Worm (Caenorhabditis elegans) whole organism, young adult: Measurements from ENCODE around the gene spo-11.

Source experiments
- C06A6.2 ChIP-seq: fragments of 200-800 bp; sonication (Bioruptor generic); conservative IDR thresholded peaks from 2 replicates; pipeline ENCODE4 v1.3.6; 2022; ENCODE audit warnings: missing genetic modification characterization, missing compliant biosample characterization
- F22D6.2 ChIP-seq: sonication (generic microtip); optimal IDR thresholded peaks from 2 replicates; lab custom pipeline; 2016; ENCODE audit warnings: mild to moderate bottlenecking, missing genetic modification characterization, missing compliant biosample characterization
- F23B12.7 ChIP-seq: sonication (generic microtip); optimal IDR thresholded peaks from 2 replicates; lab custom pipeline; 2017; ENCODE audit warnings: missing genetic modification characterization, mild to moderate bottlenecking, missing compliant biosample characterization, antibody characterized with exemption, moderate library complexity; ENCODE audit not compliant: insufficient read depth
- F33H1.4 ChIP-seq: fragments of 200-800 bp; sonication (Bioruptor generic); IDR thresholded peaks from 2 replicates; pipeline ENCODE4 v1.3.6; 2022; ENCODE audit warnings: missing genetic modification reagents, missing genetic modification characterization, missing compliant biosample characterization
- F49E8.2 ChIP-seq: sonication (generic microtip); optimal IDR thresholded peaks from 3 replicates; lab custom pipeline; 2017; ENCODE audit warnings: missing genetic modification characterization, mild to moderate bottlenecking, missing compliant biosample characterization, antibody characterized with exemption, moderate library complexity; ENCODE audit not compliant: insufficient read depth
- Y53G8AR.9 ChIP-seq: fragments of 200-800 bp; sonication (Bioruptor generic); conservative IDR thresholded peaks from 2 replicates; pipeline ENCODE4 v1.3.6; 2022; ENCODE audit warnings: missing genetic modification reagents, missing genetic modification characterization, missing compliant biosample characterization
- Y79H2A.3 ChIP-seq: fragments of 200-800 bp; sonication (Bioruptor generic); conservative IDR thresholded peaks from 2 replicates; pipeline ENCODE4 v1.3.6; 2022; ENCODE audit warnings: missing genetic modification reagents, missing genetic modification characterization, missing compliant biosample characterization
- aptf-2 ChIP-seq: fragments of 200-800 bp; sonication (Bioruptor generic); conservative IDR thresholded peaks from 2 replicates; pipeline ENCODE4 v1.3.6; 2022; ENCODE audit warnings: missing genetic modification reagents, missing genetic modification characterization, missing compliant biosample characterization
- atf-7 ChIP-seq: sonication (generic microtip); optimal IDR thresholded peaks from 2 replicates; lab custom pipeline; 2017; ENCODE audit warnings: mild to moderate bottlenecking, missing genetic modification characterization, missing compliant biosample characterization
- attf-5 ChIP-seq: fragments of 200-800 bp; sonication (Bioruptor generic); optimal IDR thresholded peaks from 2 replicates; lab custom pipeline; 2018; ENCODE audit warnings: mild to moderate bottlenecking, missing genetic modification characterization, missing compliant biosample characterization
- attf-6 ChIP-seq: fragments of 200-800 bp; sonication (Bioruptor generic); IDR thresholded peaks from 2 replicates; pipeline ENCODE4 v1.3.6; 2022; ENCODE audit warnings: missing genetic modification reagents, missing genetic modification characterization, missing compliant biosample characterization
- bed-1 ChIP-seq: fragments of 200-800 bp; sonication (Bioruptor generic); IDR thresholded peaks from 2 replicates; pipeline ENCODE4 v1.3.6; 2022; ENCODE audit warnings: missing genetic modification reagents, missing genetic modification characterization, missing compliant biosample characterization
- cebp-1 ChIP-seq, 2 experiments: fragments of 200-800 bp in 1 of 2; sonication (Bioruptor generic) in 1 of 2; sonication (generic microtip) in 1 of 2; IDR thresholded peaks in 1 of 2; optimal IDR thresholded peaks in 1 of 2; 2 replicates each; pipeline versions ENCODE4 v1.3.6 to Lab custom; 2017 to 2022; ENCODE audit warnings: missing compliant biosample characterization in 2 of 2, missing genetic modification characterization in 2 of 2, mild to moderate bottlenecking in 1 of 2, missing genetic modification reagents in 1 of 2, moderate library complexity in 1 of 2
- ceh-27 ChIP-seq: fragments of 200-800 bp; sonication (Bioruptor generic); optimal IDR thresholded peaks from 2 replicates; lab custom pipeline; 2018; ENCODE audit warnings: mild to moderate bottlenecking, missing genetic modification characterization, moderate library complexity, missing compliant biosample characterization
- egrh-3 ChIP-seq: fragments of 200-800 bp; sonication (Bioruptor generic); IDR thresholded peaks from 2 replicates; pipeline ENCODE4 v1.3.6; 2022; ENCODE audit warnings: missing genetic modification reagents, missing genetic modification characterization, missing compliant biosample characterization
- ekl-4 ChIP-seq: fragments of 200-800 bp; sonication (Bioruptor generic); IDR thresholded peaks from 2 replicates; pipeline ENCODE4 v1.3.6; 2022; ENCODE audit warnings: missing genetic modification reagents, missing genetic modification characterization, missing compliant biosample characterization
- ets-4 ChIP-seq: fragments of 200-800 bp; sonication (Bioruptor generic); optimal IDR thresholded peaks from 2 replicates; lab custom pipeline; 2018; ENCODE audit warnings: mild to moderate bottlenecking, missing genetic modification characterization, missing compliant biosample characterization
- hlh-26 ChIP-seq: fragments of 200-800 bp; sonication (Bioruptor generic); conservative IDR thresholded peaks from 2 replicates; pipeline ENCODE4 v1.3.6; 2022; ENCODE audit warnings: missing genetic modification reagents, missing genetic modification characterization, missing compliant biosample characterization
- hmg-1.2 ChIP-seq: fragments of 200-800 bp; sonication (Bioruptor generic); IDR thresholded peaks from 2 replicates; pipeline ENCODE4 v1.3.6; 2022; ENCODE audit warnings: missing genetic modification reagents, missing genetic modification characterization, missing compliant biosample characterization
- hrde-1 ChIP-seq: sonication (generic microtip); optimal IDR thresholded peaks from 2 replicates; lab custom pipeline; 2016; ENCODE audit warnings: missing genetic modification characterization, mild to moderate bottlenecking, missing compliant biosample characterization, moderate library complexity, missing genotype, missing genetic modification reagents, borderline replicate concordance
- hsf-1 ChIP-seq: fragments of 200-800 bp; sonication (Bioruptor generic); IDR thresholded peaks from 2 replicates; pipeline ENCODE4 v1.3.6; 2022; ENCODE audit warnings: missing genetic modification reagents, missing genetic modification characterization, missing compliant biosample characterization
- let-526 ChIP-seq: fragments of 200-800 bp; sonication (Bioruptor generic); IDR thresholded peaks from 2 replicates; pipeline ENCODE4 v1.3.6; 2022; ENCODE audit warnings: missing genetic modification reagents, missing genetic modification characterization, missing compliant biosample characterization
- lin-35 ChIP-seq, 3 experiments: fragments of 150-350 bp in 2 of 3; sonication (generic microtip) in 1 of 3; optimal IDR thresholded peaks; 2 replicates each; lab custom pipeline; 2014 to 2018; ENCODE audit warnings: missing biosample characterization in 3 of 3, missing genetic modification characterization in 3 of 3, missing genetic modification reagents in 3 of 3
- lir-1 ChIP-seq: fragments of 200-800 bp; sonication (Bioruptor generic); conservative IDR thresholded peaks from 2 replicates; pipeline ENCODE4 v1.3.6; 2022; ENCODE audit warnings: missing genetic modification reagents, missing genetic modification characterization, missing compliant biosample characterization
- lsl-1 ChIP-seq: fragments of 200-800 bp; sonication (Bioruptor generic); optimal IDR thresholded peaks from 2 replicates; lab custom pipeline; 2018; ENCODE audit warnings: mild to moderate bottlenecking, missing genetic modification characterization, moderate library complexity, missing compliant biosample characterization
- madf-10 ChIP-seq: sonication (generic microtip); optimal IDR thresholded peaks from 2 replicates; lab custom pipeline; 2016; ENCODE audit warnings: mild to moderate bottlenecking, missing genetic modification characterization, missing compliant biosample characterization
- madf-3 ChIP-seq: fragments of 200-800 bp; sonication (Bioruptor generic); IDR thresholded peaks from 2 replicates; pipeline ENCODE4 v1.3.6; 2022; ENCODE audit warnings: missing genetic modification reagents, missing genetic modification characterization, missing compliant biosample characterization
- madf-6 ChIP-seq: fragments of 200-800 bp; sonication (Bioruptor generic); IDR thresholded peaks from 2 replicates; pipeline ENCODE4 v1.3.6; 2022; ENCODE audit warnings: missing genetic modification reagents, missing genetic modification characterization, missing compliant biosample characterization
- mcd-1 ChIP-seq: fragments of 200-800 bp; sonication (Bioruptor generic); IDR thresholded peaks from 2 replicates; pipeline ENCODE4 v1.3.6; 2022; ENCODE audit warnings: missing genetic modification reagents, missing genetic modification characterization, missing compliant biosample characterization
- mes-4 ChIP-seq: sonication (generic microtip); optimal IDR thresholded peaks from 2 replicates; lab custom pipeline; 2016; ENCODE audit warnings: missing genotype, missing genetic modification characterization, missing compliant biosample characterization
- nfya-1 ChIP-seq: sonication (generic microtip); optimal IDR thresholded peaks from 2 replicates; lab custom pipeline; 2017; ENCODE audit warnings: antibody characterized with exemption, missing compliant biosample characterization, missing genetic modification characterization, borderline replicate concordance; ENCODE audit not compliant: insufficient read depth
- nfyb-1 ChIP-seq: fragments of 200-800 bp; sonication (Bioruptor generic); IDR thresholded peaks from 2 replicates; pipeline ENCODE4 v1.3.6; 2022; ENCODE audit warnings: missing genetic modification reagents, missing genetic modification characterization, missing compliant biosample characterization
- nhr-120 ChIP-seq: fragments of 200-800 bp; sonication (Bioruptor generic); IDR thresholded peaks from 2 replicates; pipeline ENCODE4 v1.3.6; 2022; ENCODE audit warnings: missing genetic modification characterization, missing compliant biosample characterization
- rcor-1 ChIP-seq: fragments of 200-800 bp; sonication (Bioruptor generic); IDR thresholded peaks from 2 replicates; pipeline ENCODE4 v1.3.6; 2022; ENCODE audit warnings: missing genetic modification reagents, missing genetic modification characterization, missing compliant biosample characterization
- rec-8 ChIP-seq, 2 experiments: sonication (generic microtip); optimal IDR thresholded peaks; 2 replicates each; lab custom pipeline; 2016; ENCODE audit warnings: mild to moderate bottlenecking in 2 of 2, missing genetic modification characterization in 2 of 2, missing genetic modification reagents in 2 of 2, missing genotype in 2 of 2, missing biosample characterization in 1 of 2, missing compliant biosample characterization in 1 of 2, moderate library complexity in 1 of 2
- repo-1 ChIP-seq: sonication (generic microtip); optimal IDR thresholded peaks from 2 replicates; lab custom pipeline; 2017; ENCODE audit warnings: mild to moderate bottlenecking, missing genetic modification characterization, missing compliant biosample characterization
- sdz-38 ChIP-seq: sonication (generic microtip); optimal IDR thresholded peaks from 2 replicates; lab custom pipeline; 2016; ENCODE audit warnings: missing genotype, missing genetic modification characterization, missing compliant biosample characterization
- sea-2 ChIP-seq: fragments of 200-800 bp; sonication (Bioruptor generic); IDR thresholded peaks from 2 replicates; pipeline ENCODE4 v1.3.6; 2022; ENCODE audit warnings: missing genetic modification characterization, missing compliant biosample characterization
- snpc-1.3 ChIP-seq: sonication (generic microtip); optimal IDR thresholded peaks from 2 replicates; lab custom pipeline; 2017; ENCODE audit warnings: missing genetic modification characterization, mild to moderate bottlenecking, missing compliant biosample characterization, antibody characterized with exemption, moderate library complexity, missing genotype, missing genetic modification reagents; ENCODE audit not compliant: insufficient read depth
- snpc-4 ChIP-seq, 5 experiments: fragments of 150-350 bp in 1 of 5; sonication (generic microtip) in 4 of 5; optimal IDR thresholded peaks; 2 replicates each; lab custom pipeline; 2014 to 2018; ENCODE audit warnings: missing genetic modification characterization in 5 of 5, missing biosample characterization in 3 of 5, antibody characterized with exemption in 2 of 5, mild to moderate bottlenecking in 2 of 5, missing compliant biosample characterization in 2 of 5, missing genotype in 2 of 5, moderate library complexity in 2 of 5, missing genetic modification reagents in 1 of 5
- tlf-1 ChIP-seq: fragments of 200-800 bp; sonication (Bioruptor generic); optimal IDR thresholded peaks from 2 replicates; lab custom pipeline; 2018; ENCODE audit warnings: mild to moderate bottlenecking, missing genetic modification characterization, missing compliant biosample characterization
- xnd-1 ChIP-seq: sonication (generic microtip); optimal IDR thresholded peaks from 2 replicates; lab custom pipeline; 2016; ENCODE audit warnings: missing genotype, missing genetic modification reagents, missing genetic modification characterization, missing compliant biosample characterization
- zfh-2 ChIP-seq: fragments of 200-800 bp; sonication (Bioruptor generic); conservative IDR thresholded peaks from 2 replicates; pipeline ENCODE4 v1.3.6; 2022; ENCODE audit warnings: missing genetic modification reagents, missing genetic modification characterization, missing compliant biosample characterization

Gene spo-11

ce11 chrIV:11110995-11111619 lies 13.6 kb downstream of the spo-11 start, which contains the start of gene rps-5 (continued):
- TF ChIP-seq ceh-27 (GFP tag; lab: Kevin White, UChicago) (no peak), F33H1.4 (peak; percentile 83), attf-5 (GFP tag; lab: Kevin White, UChicago) (no peak), madf-10 (tag; lab: Kevin White, UChicago) (no peak), egrh-3 (GFP tag; lab: Robert Waterston, UW) (no peak), hlh-26 (no peak), Y53G8AR.9 (no peak), snpc-4 (GFP tag; optimal IDR thresholded peaks at IDR 0.05; lab: Kevin White, UChicago) (no peak), snpc-4 (tag; optimal IDR thresholded peaks at IDR 0.05; lab: Kevin White, UChicago) (peak in 2 of 4 experiments; percentile 29 to 31), lin-35 (GFP tag; optimal IDR thresholded peaks at IDR 0.05; lab: Kevin White, UChicago) (peak in 1 of 3 experiments; percentile 54), Y79H2A.3 (GFP tag; lab: Robert Waterston, UW) (no peak), hrde-1 (no peak), F23B12.7 (tag; lab: Kevin White, UChicago) (peak; percentile 13), rcor-1 (GFP tag; lab: Robert Waterston, UW) (peak; percentile 40; the same call in 1 of the 2 replicates), nfya-1 (tag; lab: Kevin White, UChicago) (no peak), lsl-1 (GFP tag; lab: Kevin White, UChicago) (peak; percentile 55), mes-4 (tag; lab: Kevin White, UChicago) (no peak), F49E8.2 (tag; lab: Kevin White, UChicago) (peak; percentile 19), ekl-4 (GFP tag; lab: Robert Waterston, UW) (no peak)
- TF ChIP-seq, all 124 proteins: peak for 18

DNA sequence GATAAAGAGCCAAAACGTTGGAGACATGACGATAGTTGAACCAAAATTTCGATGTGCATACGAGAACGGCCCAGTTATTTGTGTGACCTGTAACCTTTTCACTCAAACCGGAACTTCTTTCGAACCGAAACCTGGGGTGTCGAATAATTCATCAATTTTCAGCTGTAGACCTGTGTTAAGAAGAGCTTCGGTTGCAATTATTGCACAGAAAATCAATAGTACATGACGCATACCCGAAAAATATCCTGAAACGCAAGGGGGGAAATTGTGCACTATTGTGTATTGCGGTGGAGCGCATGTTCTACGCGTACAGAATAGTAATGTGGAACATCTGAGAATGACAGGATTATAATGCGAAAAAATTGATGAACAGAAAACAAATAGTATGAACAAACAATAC lies 14.9 kb downstream of the spo-11 start, which contains the start of gene pigk-1:
Gene pigk-1 (minus strand): TSS at position 248 of the 400 bp plus-strand sequence.
- peak; percentile 24; the same call in 1 of the 2 replicates for TF ChIP-seq Y53G8AR.9
- no peak for TF ChIP-seq egrh-3 (GFP tag; lab: Robert Waterston, UW)
- TF ChIP-seq aptf-2 (GFP tag; lab: Robert Waterston, UW): no peak
- TF ChIP-seq lir-1 (GFP tag; lab: Robert Waterston, UW): no peak
- no peak for TF ChIP-seq rec-8 (tag; optimal IDR thresholded peaks at IDR 0.05; lab: Kevin White, UChicago)
- peak; percentile 48; the same call in 1 of the 2 replicates for TF ChIP-seq mcd-1 (GFP tag; lab: Robert Waterston, UW)
- TF ChIP-seq zfh-2 (GFP tag; lab: Robert Waterston, UW): no peak
- TF ChIP-seq let-526 (GFP tag; lab: Robert Waterston, UW): no peak
- TF ChIP-seq sea-2 (GFP tag; lab: Robert Waterston, UW): no peak
- no peak for TF ChIP-seq nhr-120 (GFP tag; lab: Robert Waterston, UW)
- no peak for TF ChIP-seq sdz-38 (tag; lab: Kevin White, UChicago)
- TF ChIP-seq bed-1 (GFP tag; lab: Robert Waterston, UW): peak; percentile 69; the same call in 1 of the 2 replicates
- TF ChIP-seq atf-7 (tag; lab: Kevin White, UChicago): no peak
- no peak for TF ChIP-seq F23B12.7 (tag; lab: Kevin White, UChicago)
- no peak; the same call in 1 of the 2 replicates for TF ChIP-seq nfyb-1 (GFP tag; lab: Robert Waterston, UW)
- TF ChIP-seq snpc-1.3 (tag; lab: Kevin White, UChicago): peak; percentile 43
- TF ChIP-seq madf-3 (GFP tag; lab: Robert Waterston, UW): peak; percentile 81
- peak; percentile 82 for TF ChIP-seq madf-6 (GFP tag; lab: Robert Waterston, UW)
- peak; percentile 29 for TF ChIP-seq tlf-1
- no peak for TF ChIP-seq repo-1 (tag; lab: Kevin White, UChicago)
- TF ChIP-seq hmg-1.2 (GFP tag; lab: Robert Waterston, UW): peak; percentile 37; the same call in 1 of the 2 replicates
- TF ChIP-seq xnd-1 (tag; lab: Kevin White, UChicago): peak; percentile 40
- peak; percentile 76 for TF ChIP-seq attf-6 (GFP tag; lab: Robert Waterston, UW)
- no peak for TF ChIP-seq lin-35 (GFP tag; optimal IDR thresholded peaks at IDR 0.05; lab: Kevin White, UChicago)
- no peak for TF ChIP-seq ets-4 (GFP tag; lab: Kevin White, UChicago)
- TF ChIP-seq cebp-1 (GFP tag; IDR thresholded peaks at IDR 0.05; lab: Robert Waterston, UW): no peak
- no peak for TF ChIP-seq cebp-1 (tag; optimal IDR thresholded peaks at IDR 0.05; lab: Kevin White, UChicago)
- TF ChIP-seq F22D6.2 (tag; lab: Kevin White, UChicago): no peak
- TF ChIP-seq hsf-1 (GFP tag; lab: Robert Waterston, UW): peak; percentile 77
- no peak for TF ChIP-seq C06A6.2 (GFP tag; lab: Robert Waterston, UW)
